Worm (Caenorhabditis elegans): Measurements from ENCODE around the gene Y43F8C.13.
A peak's percentile ranks its signal among the peaks of the same experiment; 100 is the strongest.

The Y43F8C.13 gene

DNA sequence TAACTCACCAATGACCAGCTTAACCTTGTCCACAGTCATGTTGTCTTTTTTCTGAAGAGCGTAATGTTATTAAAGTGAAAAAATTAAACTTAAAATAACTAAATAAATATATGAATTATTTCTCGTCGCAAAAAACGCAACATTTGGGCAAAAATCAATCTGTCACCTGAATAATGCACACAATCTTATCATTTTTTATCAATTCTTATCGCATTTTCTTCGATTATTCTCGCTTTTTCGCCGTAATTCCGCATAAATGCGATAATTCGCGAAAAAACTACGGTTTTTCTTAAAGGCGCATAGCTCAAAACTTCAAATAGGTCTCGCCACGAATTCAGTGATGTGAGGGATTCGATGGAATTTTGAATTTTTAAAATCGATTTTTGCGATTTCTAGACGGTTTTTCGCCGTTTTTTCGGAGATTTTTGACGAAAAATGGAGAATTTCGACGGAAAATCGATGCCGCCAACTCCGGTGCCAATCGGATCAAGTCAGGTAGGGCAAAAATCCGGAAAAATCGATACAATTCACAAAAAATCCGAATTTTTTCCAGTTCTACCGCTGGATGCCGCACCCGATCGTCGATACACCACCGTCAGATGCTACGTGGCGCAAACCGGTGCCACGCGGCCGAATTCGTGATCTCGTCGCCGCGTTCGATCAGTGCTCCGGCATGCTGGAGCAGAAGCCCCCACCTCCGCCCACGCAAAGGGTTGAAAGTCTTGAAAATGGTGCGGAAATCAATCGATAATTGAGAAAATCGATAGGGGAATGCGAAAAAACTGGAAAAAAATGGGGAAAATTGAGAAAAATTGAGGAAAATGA, at the start of gene Y43F8C.13, which contains the start of gene ani-3:
TSS of gene Y43F8C.13 (minus strand) at position 51 of the 825 bp plus-strand sequence.
TSS of gene ani-3 (plus strand) at position 385 of the 825 bp plus-strand sequence.
- no peak for TF ChIP-seq snpc-4 (tag; optimal IDR thresholded peaks at IDR 0.05)
- TF ChIP-seq mep-1 (tag; optimal IDR thresholded peaks at IDR 0.05) = no peak
- TF ChIP-seq lin-35 (GFP tag; optimal IDR thresholded peaks at IDR 0.05) = peak in 1 of 2 experiments; percentile 41
- no peak for TF ChIP-seq sptf-1 (tag; optimal IDR thresholded peaks at IDR 0.05)
- TF ChIP-seq fos-1 (tag; optimal IDR thresholded peaks at IDR 0.05) = no peak
- no peak for TF ChIP-seq ces-1 (GFP tag; optimal IDR thresholded peaks at IDR 0.05)
- no peak for TF ChIP-seq hlh-17 (GFP tag; optimal IDR thresholded peaks at IDR 0.05; ENCODE audit: borderline replicate concordance)
- no peak for TF ChIP-seq nhr-71 (tag; optimal IDR thresholded peaks at IDR 0.05)
- peak; percentile 72 for TF ChIP-seq elt-2 (tag; optimal IDR thresholded peaks at IDR 0.05)
- TF ChIP-seq sup-37 (GFP tag; optimal IDR thresholded peaks at IDR 0.05) = no peak
- TF ChIP-seq nhr-28 (tag; optimal IDR thresholded peaks at IDR 0.05) = no peak
- no peak for TF ChIP-seq fkh-4 (tag; optimal IDR thresholded peaks at IDR 0.05; ENCODE audit: borderline replicate concordance)
- TF ChIP-seq C16A3.4 (tag; optimal IDR thresholded peaks at IDR 0.05) = no peak
- TF ChIP-seq dsc-1 (tag; optimal IDR thresholded peaks at IDR 0.05) = no peak
- TF ChIP-seq lsy-2 (tag; optimal IDR thresholded peaks at IDR 0.05) = no peak
- no peak for TF ChIP-seq nhr-12 (tag; optimal IDR thresholded peaks at IDR 0.05)
- TF ChIP-seq nhr-19 (GFP tag; conservative IDR thresholded peaks at IDR 0.05) = no peak
- TF ChIP-seq elt-3 (tag; optimal IDR thresholded peaks at IDR 0.05) = no peak
- TF ChIP-seq mdl-1 (tag; optimal IDR thresholded peaks at IDR 0.05) = no peak
- no peak for TF ChIP-seq irx-1 (tag; optimal IDR thresholded peaks at IDR 0.05)
- TF ChIP-seq snu-23 (GFP tag; optimal IDR thresholded peaks at IDR 0.05) = no peak
- TF ChIP-seq unc-98 (GFP tag; IDR thresholded peaks at IDR 0.05) = no peak
- peak; percentile 85 for TF ChIP-seq pqm-1 (tag; optimal IDR thresholded peaks at IDR 0.05)
- TF ChIP-seq aly-2 (tag; optimal IDR thresholded peaks at IDR 0.05) = no peak
- TF ChIP-seq unc-30 (tag; optimal IDR thresholded peaks at IDR 0.05) = no peak
- TF ChIP-seq blmp-1 (tag; optimal IDR thresholded peaks at IDR 0.05) = no peak

DNA sequence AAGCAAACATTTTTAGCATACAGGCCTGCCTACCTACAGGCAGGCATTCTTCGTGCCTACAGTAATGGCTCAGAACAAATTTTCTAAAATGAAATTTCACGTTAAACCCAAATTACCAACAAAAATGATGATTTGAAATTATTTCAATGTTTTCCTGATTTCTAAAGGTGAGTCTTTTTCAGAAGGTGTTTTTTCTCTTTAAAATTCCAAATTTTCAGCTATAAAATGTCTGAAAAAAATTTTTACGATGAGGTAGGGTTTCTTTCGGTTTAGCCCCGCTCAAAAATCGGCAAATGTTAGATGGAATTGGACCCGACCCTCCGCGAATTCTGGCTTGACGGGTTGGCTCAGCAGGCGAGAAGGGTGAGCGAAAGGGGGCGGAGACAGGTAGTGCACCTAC, 48.7 kb upstream of the Y43F8C.13 start, which contains the start of gene W04E12.5:
TSS of gene W04E12.5 (plus strand) at position 301 of the 400 bp plus-strand sequence.
- TF ChIP-seq alr-1 (tag; optimal IDR thresholded peaks at IDR 0.05; ENCODE audit: borderline replicate concordance) (no peak), ceh-63 (GFP tag; optimal IDR thresholded peaks at IDR 0.05) (no peak), nhr-12 (tag; optimal IDR thresholded peaks at IDR 0.05) (no peak), irx-1 (tag; optimal IDR thresholded peaks at IDR 0.05) (no peak), mdl-1 (tag; optimal IDR thresholded peaks at IDR 0.05) (no peak), xbp-1 (tag; optimal IDR thresholded peaks at IDR 0.05) (no peak), skn-1 (tag; optimal IDR thresholded peaks at IDR 0.05) (no peak), ztf-11 (tag; optimal IDR thresholded peaks at IDR 0.05) (no peak), unc-30 (tag; optimal IDR thresholded peaks at IDR 0.05) (no peak), sup-37 (GFP tag; optimal IDR thresholded peaks at IDR 0.05) (no peak)

DNA sequence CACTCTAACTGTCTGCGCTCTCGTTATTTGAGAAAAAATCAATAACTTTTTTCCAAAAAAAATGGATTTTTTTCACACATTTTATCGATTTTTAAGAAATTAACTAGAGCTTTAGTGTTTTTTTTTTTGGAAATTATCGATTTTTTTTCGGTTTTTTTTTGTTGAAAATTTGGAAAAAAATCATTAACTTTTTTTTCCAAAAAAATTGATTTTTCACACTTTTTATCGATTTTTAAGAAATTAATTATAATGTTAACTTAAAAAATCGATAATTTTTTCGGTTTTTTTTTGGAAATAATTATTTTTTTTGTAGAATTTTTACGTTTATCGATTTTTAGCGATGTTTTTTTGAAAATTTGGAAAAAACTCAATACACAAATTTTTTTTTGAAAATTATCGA, 47.0 kb upstream of the Y43F8C.13 start:
- TF ChIP-seq jun-1 (tag; optimal IDR thresholded peaks at IDR 0.05) (no peak), hpl-2 (GFP tag; optimal IDR thresholded peaks at IDR 0.05) (no peak), aly-2 (tag; optimal IDR thresholded peaks at IDR 0.05) (no peak), nhr-85 (tag) (no peak), lsy-2 (tag; optimal IDR thresholded peaks at IDR 0.05) (no peak), nhr-12 (tag; optimal IDR thresholded peaks at IDR 0.05) (no peak), xbp-1 (tag; optimal IDR thresholded peaks at IDR 0.05) (no peak), ceh-88 (GFP tag; IDR thresholded peaks at IDR 0.05) (no peak), fos-1 (tag; optimal IDR thresholded peaks at IDR 0.05) (no peak), mep-1 (tag; optimal IDR thresholded peaks at IDR 0.05) (no peak), ets-5 (GFP tag; IDR thresholded peaks at IDR 0.05) (no peak), hlh-4 (tag; optimal IDR thresholded peaks at IDR 0.05) (no peak), unc-30 (tag; optimal IDR thresholded peaks at IDR 0.05) (no peak), nhr-47 (tag; optimal IDR thresholded peaks at IDR 0.05) (no peak), nhr-77 (tag; optimal IDR thresholded peaks at IDR 0.05) (no peak), hlh-17 (GFP tag; optimal IDR thresholded peaks at IDR 0.05; ENCODE audit: borderline replicate concordance) (no peak), pag-3 (tag; optimal IDR thresholded peaks at IDR 0.05; ENCODE audit: borderline replicate concordance, insufficient read depth) (no peak), lin-35 (GFP tag; optimal IDR thresholded peaks at IDR 0.05) (no peak), sptf-1 (tag; optimal IDR thresholded peaks at IDR 0.05) (no peak)
